Fruit fly (Drosophila melanogaster): ENCODE measurements around the gene CG9377.

The CG9377 gene

DNA sequence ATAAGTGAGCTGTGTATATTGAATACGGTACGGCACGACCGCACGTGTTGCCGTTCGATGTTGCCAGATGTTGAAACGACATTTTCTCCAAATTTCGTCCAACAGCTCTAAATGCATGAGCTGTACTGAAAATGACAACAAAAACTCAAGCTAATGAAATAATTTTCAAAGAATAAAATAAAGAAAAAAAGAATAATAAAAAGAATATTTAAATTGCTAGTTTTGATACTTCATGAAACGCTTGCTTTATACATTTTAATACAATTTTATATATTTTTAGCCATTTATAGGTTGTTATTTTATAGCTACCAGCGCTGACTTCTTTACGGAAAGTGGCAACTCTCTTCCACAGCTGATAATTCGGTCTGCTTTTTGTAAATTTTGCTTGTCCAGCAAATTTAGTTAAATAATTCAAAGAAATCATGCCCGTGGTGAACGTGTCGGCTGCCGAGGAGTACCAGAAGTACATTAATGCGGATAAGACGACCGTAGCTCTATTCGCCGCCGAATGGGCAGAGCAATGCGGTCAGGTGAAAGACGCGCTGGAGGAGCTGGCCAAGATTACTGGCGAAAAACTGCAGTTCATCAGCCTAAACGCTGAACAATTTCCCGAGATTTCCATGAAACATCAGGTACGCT is 4.9 kb upstream of the CG9377 start, which contains the start of the genes Nnp-1 and Grx3 (continued):
- TF ChIP-seq dati (GFP tag; IDR thresholded peaks at IDR 0.05) (no peak), Lpt (GFP tag; optimal IDR thresholded peaks at IDR 0.05) (no peak), insv (GFP tag; optimal IDR thresholded peaks at IDR 0.05) (no peak), MTF-1 (GFP tag; optimal IDR thresholded peaks at IDR 0.05; ENCODE audit: borderline replicate concordance) (no peak), nau (GFP tag; optimal IDR thresholded peaks at IDR 0.05) (no peak), shn (GFP tag; optimal IDR thresholded peaks at IDR 0.05) (no peak), unpg (GFP tag; optimal IDR thresholded peaks at IDR 0.05) (no peak), CG9797 (GFP tag; optimal IDR thresholded peaks at IDR 0.05) (peak; percentile 41), H15 (GFP tag; IDR thresholded peaks at IDR 0.05) (no peak), CG18476 (GFP tag; optimal IDR thresholded peaks at IDR 0.05) (no peak), PHDP (tag; optimal IDR thresholded peaks at IDR 0.05) (no peak), kah (GFP tag; optimal IDR thresholded peaks at IDR 0.05) (no peak), h (optimal IDR thresholded peaks at IDR 0.05) (no peak), mam (GFP tag; optimal IDR thresholded peaks at IDR 0.05) (peak; percentile 33), CG4854 (GFP tag; optimal IDR thresholded peaks at IDR 0.05) (no peak), luna (GFP tag; optimal IDR thresholded peaks at IDR 0.05) (no peak), her (GFP tag; optimal IDR thresholded peaks at IDR 0.05) (peak; percentile 33), trem (tag; optimal IDR thresholded peaks at IDR 0.05) (peak; percentile 75), da (GFP tag; optimal IDR thresholded peaks at IDR 0.05) (no peak), Dll (GFP tag; IDR thresholded peaks at IDR 0.05; ENCODE audit: partially characterized antibody) (no peak), Pdp1 (GFP tag; optimal IDR thresholded peaks at IDR 0.05) (no peak), ci (GFP tag; IDR thresholded peaks at IDR 0.05) (0 out of 3 replicates have a peak, but pooled peaks have one; percentile 12), CG6689 (GFP tag; IDR thresholded peaks at IDR 0.05) (peak; percentile 49), pho (GFP tag; optimal IDR thresholded peaks at IDR 0.05) (peak; percentile 7), en (GFP tag; optimal IDR thresholded peaks at IDR 0.05) (no peak), cg (GFP tag; optimal IDR thresholded peaks at IDR 0.05) (no peak), Rfx (GFP tag; IDR thresholded peaks at IDR 0.05) (peak; percentile 61), lab (GFP tag; optimal IDR thresholded peaks at IDR 0.05) (no peak), NFAT (GFP tag; IDR thresholded peaks at IDR 0.05) (no peak), inv (GFP tag; IDR thresholded peaks at IDR 0.05; ENCODE audit: partially characterized antibody) (no peak), CG10366 (GFP tag; IDR thresholded peaks at IDR 0.05) (no peak; the same call in 1 of the 2 replicates), Awh (GFP tag; IDR thresholded peaks at IDR 0.05) (no peak), zen2 (GFP tag; IDR thresholded peaks at IDR 0.05; ENCODE audit: partially characterized antibody) (no peak), CG7928 (GFP tag; optimal IDR thresholded peaks at IDR 0.05) (peak; percentile 44), CG11696 (GFP tag; IDR thresholded peaks at IDR 0.05) (no peak), zf30C (GFP tag; optimal IDR thresholded peaks at IDR 0.05) (no peak), CG10147 (GFP tag; optimal IDR thresholded peaks at IDR 0.05) (no peak), Doc3 (GFP tag; IDR thresholded peaks at IDR 0.05; ENCODE audit: partially characterized antibody) (no peak), klu (GFP tag; IDR thresholded peaks at IDR 0.05) (peak; percentile 14; the same call in 1 of the 2 replicates), tin (GFP tag; optimal IDR thresholded peaks at IDR 0.05) (peak; percentile 54), CG2875 (GFP tag; optimal IDR thresholded peaks at IDR 0.05) (no peak), unc-4 (GFP tag; IDR thresholded peaks at IDR 0.05; ENCODE audit: partially characterized antibody) (no peak), CG31224 (GFP tag; IDR thresholded peaks at IDR 0.05) (no peak), fd102C (GFP tag; optimal IDR thresholded peaks at IDR 0.05) (no peak), tna (GFP tag; IDR thresholded peaks at IDR 0.05; ENCODE audit: partially characterized antibody) (0 out of 2 replicates have a peak, but pooled peaks have one; percentile 12), ken (GFP tag; IDR thresholded peaks at IDR 0.05) (no peak), ATbp (GFP tag; optimal IDR thresholded peaks at IDR 0.05) (no peak), E2f2 (GFP tag; IDR thresholded peaks at IDR 0.05) (0 out of 2 replicates have a peak, but pooled peaks have one; percentile 16), pnt (GFP tag; optimal IDR thresholded peaks at IDR 0.05) (no peak), kay (GFP tag; optimal IDR thresholded peaks at IDR 0.05) (no peak)

All from whole organism, embryonic.